Fruit fly (Drosophila melanogaster) whole organism, embryonic: ENCODE measurements around the gene spn-E.

Experiments
- Adf1 ChIP-seq: fragments of 200-800 bp; sonication (Bioruptor generic); IDR thresholded peaks from 2 replicates; pipeline ENCODE4 v1.3.6; 2022; ENCODE audit warnings: missing biosample characterization, missing genetic modification characterization
- CG15011 ChIP-seq: fragments of 200-800 bp; sonication (Bioruptor generic); optimal IDR thresholded peaks from 3 replicates; lab custom pipeline; 2018; ENCODE audit warnings: missing biosample characterization, mild to moderate bottlenecking, missing genetic modification characterization
- CG7372 ChIP-seq: fragments of 200-800 bp; sonication (Bioruptor generic); IDR thresholded peaks from 2 replicates; pipeline ENCODE4 v1.3.6; 2022; ENCODE audit warnings: missing biosample characterization, missing genetic modification characterization
- CG9727 ChIP-seq: fragments of 200-800 bp; sonication (Bioruptor generic); optimal IDR thresholded peaks from 3 replicates; lab custom pipeline; 2017; ENCODE audit warnings: missing biosample characterization, mild to moderate bottlenecking, missing genetic modification characterization
- Dip2 ChIP-seq: fragments of 200-800 bp; sonication (Bioruptor generic); IDR thresholded peaks from 2 replicates; pipeline ENCODE4 v1.3.6; 2022; ENCODE audit warnings: missing biosample characterization, missing genetic modification characterization
- Pdp1 ChIP-seq, 2 experiments: fragments of 200-800 bp; sonication (Bioruptor generic); optimal IDR thresholded peaks; 3 replicates each; lab custom pipeline; 2016; ENCODE audit warnings: missing biosample characterization in 2 of 2, missing genetic modification characterization in 2 of 2, mild to moderate bottlenecking in 1 of 2, moderate library complexity in 1 of 2
- Scr ChIP-seq: fragments of 200-800 bp; sonication (Bioruptor generic); IDR thresholded peaks from 2 replicates; pipeline ENCODE4 v1.3.6; 2022; ENCODE audit warnings: missing biosample characterization, missing genetic modification characterization; ENCODE audit not compliant: partially characterized antibody
- Vsx1 ChIP-seq: fragments of 200-800 bp; sonication (Bioruptor generic); optimal IDR thresholded peaks from 2 replicates; lab custom pipeline; 2017; ENCODE audit warnings: missing biosample characterization, mild to moderate bottlenecking, missing genetic modification characterization, missing genetic modification reagents
- YL-1 ChIP-seq: fragments of 200-800 bp; sonication (Bioruptor generic); optimal IDR thresholded peaks from 3 replicates; lab custom pipeline; 2017; ENCODE audit warnings: missing biosample characterization, mild to moderate bottlenecking, missing genetic modification characterization
- bab2 ChIP-seq: fragments of 200-800 bp; sonication (Bioruptor generic); optimal IDR thresholded peaks from 2 replicates; lab custom pipeline; 2016; ENCODE audit warnings: missing biosample characterization, missing genetic modification characterization
- bsh ChIP-seq, 2 experiments: fragments of 200-800 bp; sonication (Bioruptor generic); optimal IDR thresholded peaks; 2 replicates each; lab custom pipeline; 2017 to 2018; ENCODE audit warnings: mild to moderate bottlenecking in 2 of 2, missing biosample characterization in 2 of 2, missing genetic modification characterization in 2 of 2, moderate library complexity in 1 of 2
- cwo ChIP-seq: fragments of 200-800 bp; sonication (Bioruptor generic); optimal IDR thresholded peaks from 3 replicates; lab custom pipeline; 2017; ENCODE audit warnings: missing biosample characterization, missing genetic modification characterization, mild to moderate bottlenecking, moderate library complexity, missing genetic modification reagents
- disco-r ChIP-seq: fragments of 200-800 bp; sonication (Bioruptor generic); optimal IDR thresholded peaks from 2 replicates; lab custom pipeline; 2016; ENCODE audit warnings: missing biosample characterization, missing genetic modification characterization
- exex ChIP-seq: fragments of 200-800 bp; sonication (Bioruptor generic); optimal IDR thresholded peaks from 4 replicates; lab custom pipeline; 2018; ENCODE audit warnings: missing biosample characterization, mild to moderate bottlenecking, missing genetic modification characterization, moderate library complexity
- mirr ChIP-seq: fragments of 200-800 bp; sonication (Bioruptor generic); optimal IDR thresholded peaks from 3 replicates; lab custom pipeline; 2018; ENCODE audit warnings: missing biosample characterization, mild to moderate bottlenecking, missing genetic modification characterization
- nerfin-1 ChIP-seq: fragments of 200-800 bp; sonication (Bioruptor generic); optimal IDR thresholded peaks from 3 replicates; lab custom pipeline; 2019; ENCODE audit warnings: missing biosample characterization, mild to moderate bottlenecking, missing genetic modification characterization, moderate library complexity
- p53 ChIP-seq: fragments of 200-800 bp; sonication (Bioruptor generic); optimal IDR thresholded peaks from 2 replicates; lab custom pipeline; 2016; ENCODE audit warnings: missing biosample characterization, missing genetic modification characterization
- slbo ChIP-seq: fragments of 200-800 bp; sonication (Bioruptor generic); IDR thresholded peaks from 2 replicates; pipeline ENCODE4 v1.3.6; 2022; ENCODE audit warnings: missing biosample characterization, missing genetic modification characterization
- sob ChIP-seq: fragments of 200-800 bp; sonication (Bioruptor generic); IDR thresholded peaks from 2 replicates; pipeline ENCODE4 v1.3.6; 2022; ENCODE audit warnings: missing biosample characterization, missing genetic modification characterization
- sug ChIP-seq: fragments of 200-800 bp; optimal IDR thresholded peaks from 2 replicates; lab custom pipeline; 2019; ENCODE audit warnings: missing biosample characterization, mild to moderate bottlenecking, missing genetic modification characterization, moderate library complexity
- vfl ChIP-seq: fragments of 200-800 bp; sonication (Bioruptor generic); optimal IDR thresholded peaks from 2 replicates; lab custom pipeline; 2016; ENCODE audit warnings: missing biosample characterization, missing genetic modification characterization

Gene spn-E

DNA sequence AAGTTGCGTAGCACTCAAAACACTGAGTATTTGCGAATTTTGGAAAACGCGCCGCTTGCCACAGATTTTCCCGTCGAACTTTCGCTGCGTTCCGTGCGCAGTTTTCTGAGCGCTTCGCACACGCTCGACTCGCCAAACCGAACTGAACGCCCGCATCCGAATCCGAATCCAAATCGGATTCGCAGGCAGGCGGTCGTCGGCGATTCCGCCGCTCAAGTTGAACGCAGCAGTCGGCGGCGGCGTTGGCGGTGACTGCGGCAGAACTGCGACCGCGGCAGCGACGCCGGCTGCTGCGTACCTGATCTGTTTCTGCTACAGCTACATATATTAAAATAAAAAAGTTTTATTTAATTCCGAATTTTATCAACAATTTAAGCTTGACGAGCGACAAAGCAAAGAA is 38.4 kb downstream of the spn-E start, which contains the start of gene CG31183 (continued):
- TF ChIP-seq YL-1 (GFP tag; lab: Kevin White, UChicago) (no peak), Adf1 (GFP tag; lab: Robert Waterston, UW) (peak; percentile 97), CG7372 (no peak)

- TF ChIP-seq p53 (GFP tag; lab: Kevin White, UChicago): no peak
- no peak for TF ChIP-seq disco-r (GFP tag; lab: Kevin White, UChicago)
- TF ChIP-seq bab2 (GFP tag; lab: Kevin White, UChicago): no peak
- TF ChIP-seq sob (GFP tag; lab: Robert Waterston, UW): no peak
- TF ChIP-seq exex (tag; lab: Kevin White, UChicago): peak; percentile 71
- no peak for TF ChIP-seq Vsx1 (GFP tag; lab: Kevin White, UChicago)
- peak; percentile 54 for TF ChIP-seq sug
- no peak for TF ChIP-seq Dip2 (GFP tag; lab: Robert Waterston, UW)
- no peak for TF ChIP-seq Scr (GFP tag; lab: Robert Waterston, UW)
- no peak for TF ChIP-seq nerfin-1 (tag; lab: Kevin White, UChicago)
- TF ChIP-seq mirr (GFP tag; lab: Kevin White, UChicago): peak; percentile 52
- no peak for TF ChIP-seq slbo (GFP tag; lab: Robert Waterston, UW)
- no peak for TF ChIP-seq vfl
- no peak for TF ChIP-seq CG15011 (GFP tag; lab: Kevin White, UChicago)
- TF ChIP-seq CG9727: no peak
- no peak for TF ChIP-seq bsh (GFP tag; optimal IDR thresholded peaks at IDR 0.05; lab: Kevin White, UChicago)
- no peak for TF ChIP-seq Pdp1 (GFP tag; optimal IDR thresholded peaks at IDR 0.05; lab: Kevin White, UChicago)
- TF ChIP-seq cwo (GFP tag; lab: Kevin White, UChicago): peak; percentile 38
These were observed 54.1 kb downstream of the spn-E start for dm6 chr3R:15891188-15891820.
